Fruit fly (Drosophila melanogaster) whole organism, prepupa: Measurements from ENCODE around the gene Bace.

ENCODE experiments used
- CG10631 ChIP-seq: fragments of 200-800 bp; sonication (Bioruptor generic); optimal IDR thresholded peaks from 2 replicates; lab custom pipeline; 2016; ENCODE audit warnings: missing biosample characterization, missing genetic modification characterization
- CG10669 ChIP-seq: fragments of 200-800 bp; sonication (Bioruptor generic); optimal IDR thresholded peaks from 3 replicates; lab custom pipeline; 2018; ENCODE audit warnings: missing biosample characterization, mild to moderate bottlenecking, missing genetic modification characterization, moderate library complexity
- CG11762 ChIP-seq: fragments of 200-800 bp; sonication (Bioruptor generic); optimal IDR thresholded peaks from 3 replicates; lab custom pipeline; 2016; ENCODE audit warnings: missing biosample characterization, missing genetic modification characterization; ENCODE audit not compliant: insufficient read depth
- CG31627 ChIP-seq: fragments of 200-800 bp; sonication (Bioruptor generic); optimal IDR thresholded peaks from 3 replicates; lab custom pipeline; 2016; ENCODE audit warnings: missing biosample characterization, missing genetic modification characterization
- CG32006 ChIP-seq: fragments of 200-800 bp; sonication (Bioruptor generic); optimal IDR thresholded peaks from 3 replicates; lab custom pipeline; 2017; ENCODE audit warnings: missing biosample characterization, mild to moderate bottlenecking, missing genetic modification characterization
- CG34406 ChIP-seq: fragments of 200-800 bp; sonication (Bioruptor generic); optimal IDR thresholded peaks from 3 replicates; lab custom pipeline; 2016; ENCODE audit warnings: missing biosample characterization, missing genetic modification characterization
- CG3919 ChIP-seq: fragments of 200-800 bp; sonication (Bioruptor generic); optimal IDR thresholded peaks from 3 replicates; lab custom pipeline; 2016; ENCODE audit warnings: missing biosample characterization, missing genetic modification characterization
- CG4318 ChIP-seq: fragments of 200-800 bp; sonication (Bioruptor generic); optimal IDR thresholded peaks from 3 replicates; lab custom pipeline; 2017; ENCODE audit warnings: missing biosample characterization, mild to moderate bottlenecking, missing genetic modification characterization
- CG6163 ChIP-seq: fragments of 200-800 bp; sonication (Bioruptor generic); IDR thresholded peaks from 3 replicates; pipeline ENCODE4 v1.3.6; 2022; ENCODE audit warnings: missing biosample characterization, missing genetic modification characterization
- CG6276 ChIP-seq: fragments of 200-800 bp; sonication (Bioruptor generic); optimal IDR thresholded peaks from 2 replicates; lab custom pipeline; 2017; ENCODE audit warnings: missing biosample characterization, mild to moderate bottlenecking, missing genetic modification characterization
- CG6808 ChIP-seq: fragments of 200-800 bp; sonication (Bioruptor generic); optimal IDR thresholded peaks from 3 replicates; lab custom pipeline; 2017; ENCODE audit warnings: missing biosample characterization, missing genetic modification characterization, mild to moderate bottlenecking, moderate library complexity, missing genetic modification reagents
- CG6854 ChIP-seq: fragments of 200-800 bp; sonication (Bioruptor generic); optimal IDR thresholded peaks from 2 replicates; lab custom pipeline; 2017; ENCODE audit warnings: missing biosample characterization, mild to moderate bottlenecking, missing genetic modification characterization
- CG9139 ChIP-seq: fragments of 200-800 bp; sonication (Bioruptor generic); optimal IDR thresholded peaks from 3 replicates; lab custom pipeline; 2017; ENCODE audit warnings: missing biosample characterization, mild to moderate bottlenecking, missing genetic modification characterization
- Eip75B ChIP-seq: fragments of 200-800 bp; sonication (Bioruptor generic); optimal IDR thresholded peaks from 3 replicates; lab custom pipeline; 2016; ENCODE audit warnings: missing biosample characterization, missing genetic modification characterization
- Eip78C ChIP-seq: fragments of 200-800 bp; sonication (Bioruptor generic); peaks from one replicate; lab custom pipeline; 2016; ENCODE audit warnings: missing biosample characterization, missing genetic modification characterization
- Eip93F ChIP-seq: fragments of 200-800 bp; sonication (Bioruptor generic); optimal IDR thresholded peaks from 2 replicates; lab custom pipeline; 2016; ENCODE audit warnings: missing biosample characterization, mild to moderate bottlenecking, missing genetic modification characterization
- Ets96B ChIP-seq: fragments of 200-800 bp; optimal IDR thresholded peaks from 2 replicates; lab custom pipeline; 2019; ENCODE audit warnings: missing biosample characterization, mild to moderate bottlenecking, missing genetic modification characterization, moderate library complexity
- Gug ChIP-seq: fragments of 200-800 bp; sonication (Bioruptor generic); IDR thresholded peaks from 2 replicates; pipeline ENCODE4 v1.3.6; 2022; ENCODE audit warnings: missing biosample characterization, missing genetic modification characterization
- Hr38 ChIP-seq: sonication (Bioruptor generic); optimal IDR thresholded peaks from 2 replicates; lab custom pipeline; 2016; ENCODE audit warnings: missing biosample characterization, missing genetic modification characterization
- Hr39 ChIP-seq: fragments of 200-800 bp; sonication (Bioruptor generic); optimal IDR thresholded peaks from 2 replicates; lab custom pipeline; 2016; ENCODE audit warnings: missing biosample characterization, missing genetic modification characterization
- Hr4 ChIP-seq: fragments of 200-800 bp; sonication (Bioruptor generic); optimal IDR thresholded peaks from 3 replicates; lab custom pipeline; 2016; ENCODE audit warnings: missing biosample characterization, missing genetic modification characterization
- Lpt ChIP-seq: fragments of 200-800 bp; sonication (Bioruptor generic); optimal IDR thresholded peaks from 3 replicates; lab custom pipeline; 2016; ENCODE audit warnings: missing biosample characterization, missing genetic modification characterization
- OdsH ChIP-seq: fragments of 200-800 bp; sonication (Bioruptor generic); optimal IDR thresholded peaks from 3 replicates; lab custom pipeline; 2016; ENCODE audit warnings: missing biosample characterization, missing genetic modification characterization
- Smox ChIP-seq: fragments of 200-800 bp; sonication (Bioruptor generic); optimal IDR thresholded peaks from 3 replicates; lab custom pipeline; 2016; ENCODE audit warnings: missing biosample characterization, missing genetic modification characterization
- Sox102F ChIP-seq: fragments of 200-800 bp; sonication (Bioruptor generic); optimal IDR thresholded peaks from 2 replicates; lab custom pipeline; 2016; ENCODE audit warnings: missing biosample characterization, mild to moderate bottlenecking, missing genetic modification characterization
- Sox14 ChIP-seq: fragments of 200-800 bp; sonication (Bioruptor generic); optimal IDR thresholded peaks from 3 replicates; lab custom pipeline; 2016; ENCODE audit warnings: missing biosample characterization, missing genetic modification characterization
- achi ChIP-seq: fragments of 200-800 bp; sonication (Bioruptor generic); optimal IDR thresholded peaks from 3 replicates; lab custom pipeline; 2016; ENCODE audit warnings: missing biosample characterization, missing genetic modification characterization
- cyc ChIP-seq: fragments of 200-800 bp; sonication (Bioruptor generic); optimal IDR thresholded peaks from 3 replicates; lab custom pipeline; 2016; ENCODE audit warnings: missing biosample characterization, missing genetic modification characterization
- dac ChIP-seq: fragments of 200-800 bp; sonication (Bioruptor generic); optimal IDR thresholded peaks from 2 replicates; lab custom pipeline; 2017; ENCODE audit warnings: missing biosample characterization, mild to moderate bottlenecking, missing genetic modification characterization
- dsx ChIP-seq: fragments of 200-800 bp; optimal IDR thresholded peaks from 3 replicates; lab custom pipeline; 2019; ENCODE audit warnings: missing biosample characterization, mild to moderate bottlenecking, missing genetic modification characterization, moderate library complexity; ENCODE audit not compliant: poor library complexity, severe bottlenecking
- eg ChIP-seq: fragments of 200-800 bp; sonication (Bioruptor generic); IDR thresholded peaks from 3 replicates; pipeline ENCODE4 v1.3.6; 2022; ENCODE audit warnings: missing biosample characterization, missing genetic modification characterization
- esn ChIP-seq: fragments of 200-800 bp; sonication (Bioruptor generic); optimal IDR thresholded peaks from 2 replicates; lab custom pipeline; 2016; ENCODE audit warnings: missing biosample characterization, mild to moderate bottlenecking, missing genetic modification characterization, moderate library complexity
- fd59A ChIP-seq: fragments of 200-800 bp; sonication (Bioruptor generic); optimal IDR thresholded peaks from 2 replicates; lab custom pipeline; 2017; ENCODE audit warnings: missing biosample characterization, mild to moderate bottlenecking, missing genetic modification characterization, missing genetic modification reagents
- fd85E ChIP-seq: fragments of 200-800 bp; sonication (Bioruptor generic); optimal IDR thresholded peaks from 3 replicates; lab custom pipeline; 2016; ENCODE audit warnings: missing biosample characterization, missing genetic modification characterization
- lz ChIP-seq: fragments of 200-800 bp; sonication (Bioruptor generic); optimal IDR thresholded peaks from 3 replicates; lab custom pipeline; 2016; ENCODE audit warnings: missing biosample characterization, missing genetic modification characterization
- net ChIP-seq: fragments of 200-800 bp; sonication (Bioruptor generic); optimal IDR thresholded peaks from 3 replicates; lab custom pipeline; 2016; ENCODE audit warnings: missing biosample characterization, missing genetic modification characterization
- pdm3 ChIP-seq: fragments of 200-800 bp; sonication (Bioruptor generic); optimal IDR thresholded peaks from 3 replicates; lab custom pipeline; 2016; ENCODE audit warnings: missing biosample characterization, missing genetic modification characterization
- salr ChIP-seq, 2 experiments: fragments of 200-800 bp; sonication (Bioruptor generic); optimal IDR thresholded peaks; 3 replicates each; lab custom pipeline; 2016 to 2018; ENCODE audit warnings: missing biosample characterization in 2 of 2, missing genetic modification characterization in 2 of 2, mild to moderate bottlenecking in 1 of 2
- spab ChIP-seq: fragments of 200-800 bp; sonication (Bioruptor generic); optimal IDR thresholded peaks from 2 replicates; lab custom pipeline; 2017; ENCODE audit warnings: missing biosample characterization, mild to moderate bottlenecking, missing genetic modification characterization, missing genetic modification reagents
- ss ChIP-seq, 2 experiments: fragments of 200-800 bp; sonication (Bioruptor generic); optimal IDR thresholded peaks; 2 replicates in 1 of 2; 3 replicates in 1 of 2; lab custom pipeline; 2017 to 2018; ENCODE audit warnings: mild to moderate bottlenecking in 2 of 2, missing biosample characterization in 2 of 2, missing genetic modification characterization in 2 of 2, moderate library complexity in 1 of 2
- svp ChIP-seq: fragments of 200-800 bp; sonication (Bioruptor generic); peaks from one replicate; lab custom pipeline; 2016; ENCODE audit warnings: missing biosample characterization, missing genetic modification characterization
- topi ChIP-seq: fragments of 200-800 bp; sonication (Bioruptor generic); optimal IDR thresholded peaks from 3 replicates; lab custom pipeline; 2016; ENCODE audit warnings: missing biosample characterization, missing genetic modification characterization
- vri ChIP-seq: fragments of 200-800 bp; sonication (Bioruptor generic); optimal IDR thresholded peaks from 3 replicates; lab custom pipeline; 2016; ENCODE audit warnings: missing biosample characterization, mild to moderate bottlenecking, missing genetic modification characterization

The Bace gene

dm6 chr2L:8543102-8543501 lies 47.0 kb upstream of the Bace start (continued):
- no peak for TF ChIP-seq Smox (GFP tag; lab: Kevin White, UChicago)
- TF ChIP-seq topi (GFP tag; lab: Kevin White, UChicago): no peak
- peak; percentile 7 for TF ChIP-seq CG6808
- no peak for TF ChIP-seq CG4318 (GFP tag; lab: Kevin White, UChicago)
- no peak for TF ChIP-seq CG34406 (GFP tag; lab: Kevin White, UChicago)
- peak; percentile 50 for TF ChIP-seq Eip78C (GFP tag; lab: Kevin White, UChicago)
- no peak; the same call in 2 of the 3 replicates for TF ChIP-seq eg (GFP tag; lab: Robert Waterston, UW)
- TF ChIP-seq esn (GFP tag; lab: Kevin White, UChicago): peak; percentile 13
- TF ChIP-seq CG6276 (GFP tag; lab: Kevin White, UChicago): no peak
- TF ChIP-seq CG10631 (GFP tag; lab: Kevin White, UChicago): no peak
- no peak for TF ChIP-seq Gug (GFP tag; lab: Robert Waterston, UW)
- no peak for TF ChIP-seq CG10669 (GFP tag; lab: Kevin White, UChicago)
- TF ChIP-seq Eip75B: no peak
- no peak for TF ChIP-seq CG32006
- no peak for TF ChIP-seq Hr39 (GFP tag; lab: Kevin White, UChicago)
- no peak for TF ChIP-seq salr (GFP tag; optimal IDR thresholded peaks at IDR 0.05; lab: Kevin White, UChicago)
- no peak for TF ChIP-seq CG31627
- no peak for TF ChIP-seq Hr4 (GFP tag; lab: Kevin White, UChicago)
- peak; percentile 35 for TF ChIP-seq CG6854
- TF ChIP-seq OdsH: no peak
- no peak for TF ChIP-seq pdm3 (GFP tag; lab: Kevin White, UChicago)
- TF ChIP-seq CG6163 (GFP tag; lab: Robert Waterston, UW): peak; percentile 43; the same call in 1 of the 3 replicates
- TF ChIP-seq CG9139 (GFP tag; lab: Kevin White, UChicago): no peak
- TF ChIP-seq lz (GFP tag; lab: Kevin White, UChicago): no peak

- TF ChIP-seq Lpt (no peak), fd85E (GFP tag; lab: Kevin White, UChicago) (no peak), Hr38 (no peak), Sox102F (GFP tag; lab: Kevin White, UChicago) (no peak), CG3919 (no peak), OdsH (no peak), CG6276 (GFP tag; lab: Kevin White, UChicago) (no peak), dsx (GFP tag; lab: Kevin White, UChicago) (no peak), achi (no peak), dac (no peak), svp (no peak), fd59A (no peak)
Measured at dm6 chr2L:8542639-8543038, 46.5 kb upstream of the Bace start.

- TF ChIP-seq cyc (GFP tag; lab: Kevin White, UChicago) (no peak), lz (GFP tag; lab: Kevin White, UChicago) (no peak), spab (no peak), topi (GFP tag; lab: Kevin White, UChicago) (no peak), CG3919 (no peak), CG11762 (GFP tag; lab: Kevin White, UChicago) (no peak), Sox14 (GFP tag; lab: Kevin White, UChicago) (no peak), Smox (GFP tag; lab: Kevin White, UChicago) (no peak), CG9139 (GFP tag; lab: Kevin White, UChicago) (no peak), Ets96B (no peak), CG10669 (GFP tag; lab: Kevin White, UChicago) (no peak), net (GFP tag; lab: Kevin White, UChicago) (no peak), fd85E (GFP tag; lab: Kevin White, UChicago) (no peak), ss (GFP tag; optimal IDR thresholded peaks at IDR 0.05; lab: Kevin White, UChicago) (no peak), Hr4 (GFP tag; lab: Kevin White, UChicago) (no peak), vri (GFP tag; lab: Kevin White, UChicago) (no peak), Eip93F (GFP tag; lab: Kevin White, UChicago) (no peak), Hr38 (no peak)
Measured at dm6 chr2L:8542234-8542572, 46.1 kb upstream of the Bace start.
